Fruit fly (Drosophila melanogaster) Kc167 (cell line): ENCODE measurements around the gene CG9356.

Experiments used
- Myc ChIP-seq: fragments of >200 bp; optimal IDR thresholded peaks from 2 replicates; lab custom pipeline; 2017; ENCODE audit warnings: missing external identifiers
- h ChIP-seq: fragments of >200 bp; optimal IDR thresholded peaks from 3 replicates; lab custom pipeline; 2018; ENCODE audit warnings: missing external identifiers
- insv ChIP-seq: fragments of >200 bp; optimal IDR thresholded peaks from 3 replicates; lab custom pipeline; 2018; ENCODE audit warnings: missing external identifiers
- psq ChIP-seq: fragments of >200 bp; optimal IDR thresholded peaks from 2 replicates; lab custom pipeline; 2017; ENCODE audit warnings: missing external identifiers

DNA sequence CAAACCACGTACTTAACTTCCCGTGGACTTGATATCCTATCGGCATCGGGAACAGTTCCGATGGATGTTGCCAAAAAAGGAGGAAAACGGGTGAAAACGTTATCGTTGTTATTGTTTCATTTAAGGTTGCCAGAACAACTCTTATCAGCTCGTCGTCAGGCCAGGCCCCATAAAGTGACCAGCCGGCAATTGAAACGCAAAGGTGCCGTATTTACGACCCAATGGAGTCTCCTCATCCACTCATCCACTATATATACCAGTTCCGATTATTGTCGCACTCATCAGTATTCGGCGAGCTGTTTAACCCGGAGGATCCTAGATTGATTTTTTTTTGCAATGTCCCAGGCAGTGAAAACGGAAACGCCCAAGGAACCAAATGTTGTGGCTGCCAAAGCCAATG lies 38.9 kb downstream of the CG9356 start, which contains the start of gene Srr:
- no peak for TF ChIP-seq insv
- no peak for TF ChIP-seq psq (lab: Kevin White, UChicago)
- no peak for TF ChIP-seq h (lab: Kevin White, UChicago)
- no peak for TF ChIP-seq Myc (lab: Kevin White, UChicago)
